Fruit fly (Drosophila melanogaster) whole organism, embryonic: ENCODE results near the gene CG43915.

Source experiments
- Asciz ChIP-seq: fragments of 200-800 bp; sonication (Bioruptor generic); optimal IDR thresholded peaks from 2 replicates; lab custom pipeline; 2017; ENCODE audit warnings: missing biosample characterization, mild to moderate bottlenecking, missing genetic modification characterization, missing genetic modification reagents
- B-H2 ChIP-seq: fragments of 200-800 bp; sonication (Bioruptor generic); optimal IDR thresholded peaks from 2 replicates; lab custom pipeline; 2018; ENCODE audit warnings: missing biosample characterization, mild to moderate bottlenecking, missing genetic modification characterization
- CG10274 ChIP-seq: fragments of 200-800 bp; sonication (Bioruptor generic); optimal IDR thresholded peaks from 3 replicates; lab custom pipeline; 2017; ENCODE audit warnings: missing biosample characterization, mild to moderate bottlenecking, missing genetic modification characterization
- CG10431 ChIP-seq: fragments of 200-800 bp; sonication (Bioruptor generic); optimal IDR thresholded peaks from 3 replicates; lab custom pipeline; 2018; ENCODE audit warnings: missing biosample characterization, mild to moderate bottlenecking, missing genetic modification characterization
- CG10565 ChIP-seq: fragments of 200-800 bp; sonication (Bioruptor generic); optimal IDR thresholded peaks from 3 replicates; lab custom pipeline; 2016; ENCODE audit warnings: missing biosample characterization, mild to moderate bottlenecking, missing genetic modification characterization
- CG10959 ChIP-seq: fragments of 200-800 bp; sonication (Bioruptor generic); IDR thresholded peaks from 2 replicates; pipeline ENCODE4 v1.3.6; 2022; ENCODE audit warnings: missing biosample characterization, missing genetic modification characterization
- CG11504 ChIP-seq: fragments of 200-800 bp; sonication (Bioruptor generic); optimal IDR thresholded peaks from 3 replicates; lab custom pipeline; 2019; ENCODE audit warnings: missing biosample characterization, mild to moderate bottlenecking, missing genetic modification characterization, moderate library complexity
- CG11696 ChIP-seq: fragments of 200-800 bp; sonication (Bioruptor generic); IDR thresholded peaks from 2 replicates; pipeline ENCODE4 v1.3.6; 2022; ENCODE audit warnings: missing biosample characterization, missing genetic modification characterization
- CG12769 ChIP-seq: fragments of 200-800 bp; sonication (Bioruptor generic); optimal IDR thresholded peaks from 2 replicates; lab custom pipeline; 2019; ENCODE audit warnings: missing biosample characterization, mild to moderate bottlenecking, missing genetic modification characterization, moderate library complexity
- CG13894 ChIP-seq: fragments of 200-800 bp; sonication (Bioruptor generic); optimal IDR thresholded peaks from 3 replicates; lab custom pipeline; 2018; ENCODE audit warnings: missing biosample characterization, mild to moderate bottlenecking, missing genetic modification characterization, moderate library complexity
- CG14710 ChIP-seq: fragments of 200-800 bp; sonication (Bioruptor generic); optimal IDR thresholded peaks from 3 replicates; lab custom pipeline; 2019; ENCODE audit warnings: missing biosample characterization, mild to moderate bottlenecking, missing genetic modification characterization, moderate library complexity
- CG15479 ChIP-seq: fragments of 200-800 bp; sonication (Bioruptor generic); optimal IDR thresholded peaks from 3 replicates; lab custom pipeline; 2019; ENCODE audit warnings: missing biosample characterization, mild to moderate bottlenecking, missing genetic modification characterization, moderate library complexity
- CG1603 ChIP-seq: fragments of 200-800 bp; sonication (Bioruptor generic); optimal IDR thresholded peaks from 2 replicates; lab custom pipeline; 2019; ENCODE audit warnings: missing biosample characterization, mild to moderate bottlenecking, missing genetic modification characterization, moderate library complexity
- CG17568 ChIP-seq: fragments of 200-800 bp; sonication (Bioruptor generic); optimal IDR thresholded peaks from 2 replicates; lab custom pipeline; 2018; ENCODE audit warnings: missing biosample characterization, mild to moderate bottlenecking, missing genetic modification characterization, moderate library complexity
- CG1792 ChIP-seq: fragments of 200-800 bp; sonication (Bioruptor generic); optimal IDR thresholded peaks from 2 replicates; lab custom pipeline; 2016; ENCODE audit warnings: missing biosample characterization, missing genetic modification characterization
- CG2129 ChIP-seq: fragments of 200-800 bp; sonication (Bioruptor generic); IDR thresholded peaks from 2 replicates; pipeline ENCODE4 v1.3.6; 2022; ENCODE audit warnings: missing biosample characterization, missing genetic modification characterization; ENCODE audit not compliant: partially characterized antibody
- CG4404 ChIP-seq: fragments of 200-800 bp; sonication (Bioruptor generic); IDR thresholded peaks from 2 replicates; pipeline ENCODE4 v1.3.6; 2022; ENCODE audit warnings: missing biosample characterization, missing genetic modification characterization
- CG5180 ChIP-seq: fragments of 200-800 bp; sonication (Bioruptor generic); optimal IDR thresholded peaks from 3 replicates; lab custom pipeline; 2017; ENCODE audit warnings: missing biosample characterization, missing genetic modification characterization, mild to moderate bottlenecking, moderate library complexity, missing genetic modification reagents
- CG5953 ChIP-seq: fragments of 200-800 bp; sonication (Bioruptor generic); IDR thresholded peaks from 2 replicates; pipeline ENCODE4 v1.3.6; 2022; ENCODE audit warnings: missing biosample characterization, missing genetic modification characterization
- CG7357 ChIP-seq: fragments of 200-800 bp; sonication (Bioruptor generic); IDR thresholded peaks from 3 replicates; pipeline ENCODE4 v1.3.6; 2022; ENCODE audit warnings: missing biosample characterization, missing genetic modification characterization
- CG8281 ChIP-seq: fragments of 200-800 bp; sonication (Bioruptor generic); optimal IDR thresholded peaks from 2 replicates; lab custom pipeline; 2018; ENCODE audit warnings: missing biosample characterization, mild to moderate bottlenecking, missing genetic modification characterization, moderate library complexity
- CG9727 ChIP-seq: fragments of 200-800 bp; sonication (Bioruptor generic); optimal IDR thresholded peaks from 3 replicates; lab custom pipeline; 2017; ENCODE audit warnings: missing biosample characterization, mild to moderate bottlenecking, missing genetic modification characterization
- CrebB ChIP-seq: fragments of 200-800 bp; sonication (Bioruptor generic); optimal IDR thresholded peaks from 3 replicates; lab custom pipeline; 2018; ENCODE audit warnings: missing biosample characterization, mild to moderate bottlenecking, missing genetic modification characterization
- D19A ChIP-seq: fragments of 200-800 bp; optimal IDR thresholded peaks from 3 replicates; lab custom pipeline; 2019; ENCODE audit warnings: missing biosample characterization, mild to moderate bottlenecking, missing genetic modification characterization, moderate library complexity
- Dfd ChIP-seq, 2 experiments: fragments of >200 bp; optimal IDR thresholded peaks; 2 replicates each; lab custom pipeline; 2017; ENCODE audit warnings: missing biosample characterization in 2 of 2, missing genetic modification characterization in 2 of 2
- HHEX ChIP-seq: fragments of 200-800 bp; sonication (Bioruptor generic); optimal IDR thresholded peaks from 3 replicates; lab custom pipeline; 2017; ENCODE audit warnings: missing biosample characterization, mild to moderate bottlenecking, missing genetic modification characterization, missing genetic modification reagents
- Hmr ChIP-seq: fragments of 200-800 bp; sonication (Bioruptor generic); optimal IDR thresholded peaks from 3 replicates; lab custom pipeline; 2017; ENCODE audit warnings: mild to moderate bottlenecking, missing biosample characterization, missing genetic modification reagents, missing genetic modification characterization
- Lim3 ChIP-seq: fragments of 200-800 bp; sonication (Bioruptor generic); IDR thresholded peaks from 2 replicates; pipeline ENCODE4 v1.3.6; 2022; ENCODE audit warnings: missing biosample characterization, missing genetic modification characterization
- MESR4 ChIP-seq: fragments of 200-800 bp; sonication (Bioruptor generic); optimal IDR thresholded peaks from 2 replicates; lab custom pipeline; 2018; ENCODE audit warnings: missing biosample characterization, mild to moderate bottlenecking, missing genetic modification characterization, moderate library complexity
- Mad ChIP-seq: fragments of 200-800 bp; sonication (Bioruptor generic); optimal IDR thresholded peaks from 2 replicates; lab custom pipeline; 2016; ENCODE audit warnings: missing biosample characterization, missing genetic modification characterization
- Med ChIP-seq: fragments of 200-800 bp; sonication (Bioruptor generic); peaks from one replicate; lab custom pipeline; 2016; ENCODE audit warnings: missing biosample characterization, missing genetic modification characterization, mild to moderate bottlenecking, inconsistent platforms, moderate library complexity
- Neu2 ChIP-seq: fragments of 200-800 bp; sonication (Bioruptor generic); optimal IDR thresholded peaks from 3 replicates; lab custom pipeline; 2016; ENCODE audit warnings: missing biosample characterization, missing genetic modification characterization, borderline replicate concordance
- Rx ChIP-seq: fragments of 200-800 bp; sonication (Bioruptor generic); IDR thresholded peaks from 2 replicates; pipeline ENCODE4 v1.3.6; 2022; ENCODE audit warnings: missing biosample characterization, missing genetic modification characterization
- Six4 ChIP-seq: fragments of 200-800 bp; sonication (Bioruptor generic); optimal IDR thresholded peaks from 2 replicates; lab custom pipeline; 2016; ENCODE audit warnings: missing biosample characterization, missing genetic modification characterization
- ara ChIP-seq: fragments of 200-800 bp; sonication (Bioruptor generic); IDR thresholded peaks from 2 replicates; pipeline ENCODE4 v1.3.6; 2022; ENCODE audit warnings: missing biosample characterization, missing genetic modification characterization
- br ChIP-seq: fragments of >200 bp; optimal IDR thresholded peaks from 2 replicates; lab custom pipeline; 2017
- crol ChIP-seq: fragments of 200-800 bp; sonication (Bioruptor generic); IDR thresholded peaks from 2 replicates; pipeline ENCODE4 v1.3.6; 2022; ENCODE audit warnings: missing biosample characterization, missing genetic modification characterization
- emc ChIP-seq: fragments of 200-800 bp; sonication (Bioruptor generic); optimal IDR thresholded peaks from 2 replicates; lab custom pipeline; 2016; ENCODE audit warnings: missing biosample characterization, missing genetic modification characterization
- exex ChIP-seq: fragments of 200-800 bp; sonication (Bioruptor generic); optimal IDR thresholded peaks from 4 replicates; lab custom pipeline; 2018; ENCODE audit warnings: missing biosample characterization, mild to moderate bottlenecking, missing genetic modification characterization, moderate library complexity
- fu2 ChIP-seq: fragments of 200-800 bp; sonication (Bioruptor generic); optimal IDR thresholded peaks from 2 replicates; lab custom pipeline; 2016; ENCODE audit warnings: missing biosample characterization, missing genetic modification characterization
- ham ChIP-seq: fragments of 200-800 bp; sonication (Bioruptor generic); IDR thresholded peaks from 2 replicates; pipeline ENCODE4 v1.3.6; 2022; ENCODE audit warnings: missing biosample characterization, missing genetic modification characterization
- ken ChIP-seq: fragments of 200-800 bp; sonication (Bioruptor generic); IDR thresholded peaks from 3 replicates; pipeline ENCODE4 v1.3.6; 2022; ENCODE audit warnings: missing biosample characterization, missing genetic modification characterization
- nom ChIP-seq: fragments of 200-800 bp; sonication (Bioruptor generic); optimal IDR thresholded peaks from 2 replicates; lab custom pipeline; 2017; ENCODE audit warnings: missing biosample characterization, missing genetic modification characterization, mild to moderate bottlenecking, moderate library complexity, missing genetic modification reagents
- pan ChIP-seq, 4 experiments: fragments of >200 bp in 3 of 4; fragments of 200-800 bp in 1 of 4; sonication (Bioruptor generic) in 1 of 4; optimal IDR thresholded peaks in 3 of 4; IDR thresholded peaks in 1 of 4; 2 replicates each; pipeline versions ENCODE4 v1.3.6 to Lab custom; 2017 to 2022; ENCODE audit warnings: missing biosample characterization in 2 of 4, missing genetic modification characterization in 2 of 4, mixed read lengths in 1 of 4
- psq ChIP-seq: fragments of 200-800 bp; sonication (Bioruptor generic); optimal IDR thresholded peaks from 2 replicates; lab custom pipeline; 2017; ENCODE audit warnings: missing biosample characterization, missing genetic modification characterization
- pzg ChIP-seq: fragments of 200-800 bp; sonication (Bioruptor generic); optimal IDR thresholded peaks from 3 replicates; lab custom pipeline; 2018; ENCODE audit warnings: missing biosample characterization, mild to moderate bottlenecking, missing genetic modification characterization, moderate library complexity
- schlank ChIP-seq: fragments of 200-800 bp; sonication (Bioruptor generic); optimal IDR thresholded peaks from 2 replicates; lab custom pipeline; 2018; ENCODE audit warnings: missing biosample characterization, mild to moderate bottlenecking, missing genetic modification characterization
- sug ChIP-seq: fragments of 200-800 bp; optimal IDR thresholded peaks from 2 replicates; lab custom pipeline; 2019; ENCODE audit warnings: missing biosample characterization, mild to moderate bottlenecking, missing genetic modification characterization, moderate library complexity
- tin ChIP-seq: fragments of 200-800 bp; sonication (Bioruptor generic); optimal IDR thresholded peaks from 3 replicates; lab custom pipeline; 2016; ENCODE audit warnings: missing biosample characterization, missing genetic modification characterization

The CG43915 gene

dm6 chr3L:3928943-3929785 is 43.5 kb upstream of the CG43915 start (continued):
- TF ChIP-seq Med (GFP tag; lab: Kevin White, UChicago), result peak; percentile 21
- peak; percentile 9 for TF ChIP-seq B-H2 (GFP tag; lab: Kevin White, UChicago)
- TF ChIP-seq ara (GFP tag; lab: Robert Waterston, UW), result no peak
- no peak for TF ChIP-seq Mad (GFP tag; lab: Kevin White, UChicago)
- TF ChIP-seq fu2 (GFP tag; lab: Kevin White, UChicago), result no peak
- no peak for TF ChIP-seq CG11696 (GFP tag; lab: Robert Waterston, UW)
- no peak for TF ChIP-seq CG7357 (GFP tag; lab: Robert Waterston, UW)
- peak; percentile 25 for TF ChIP-seq CG13894
- TF ChIP-seq emc (GFP tag; lab: Kevin White, UChicago), result no peak
- no peak for TF ChIP-seq Six4 (GFP tag; lab: Kevin White, UChicago)
- peak; percentile 79 for TF ChIP-seq crol (GFP tag; lab: Robert Waterston, UW)
- TF ChIP-seq HHEX (GFP tag; lab: Kevin White, UChicago), result no peak
- TF ChIP-seq pzg (GFP tag; lab: Kevin White, UChicago), result no peak
- TF ChIP-seq CG10274 (GFP tag; lab: Kevin White, UChicago), result no peak
- TF ChIP-seq Asciz, result no peak
- no peak for TF ChIP-seq CG2129
- no peak for TF ChIP-seq CG10431
- no peak for TF ChIP-seq psq (GFP tag; lab: Kevin White, UChicago)
- TF ChIP-seq CG1603 (tag; lab: Kevin White, UChicago), result no peak
- TF ChIP-seq Neu2 (GFP tag; lab: Kevin White, UChicago), result no peak
- no peak for TF ChIP-seq CG17568 (GFP tag; lab: Kevin White, UChicago)
- peak; percentile 0 for TF ChIP-seq CrebB
- no peak for TF ChIP-seq CG11504 (tag; lab: Kevin White, UChicago)
- no peak for TF ChIP-seq CG1792
- TF ChIP-seq CG12769 (tag; lab: Kevin White, UChicago), result peak; percentile 37
- 0 out of 2 replicates have a peak, but pooled peaks have one; percentile 48 for TF ChIP-seq ham
- TF ChIP-seq CG10959, result no peak
- peak; percentile 82 for TF ChIP-seq exex
- no peak for TF ChIP-seq br
- TF ChIP-seq CG15479, result no peak
- TF ChIP-seq CG8281 (tag; lab: Kevin White, UChicago), result peak; percentile 97
- no peak for TF ChIP-seq D19A (tag; lab: Kevin White, UChicago)
- TF ChIP-seq sug (tag; lab: Kevin White, UChicago), result peak; percentile 74
- TF ChIP-seq nom (GFP tag; lab: Kevin White, UChicago), result no peak
- TF ChIP-seq schlank (tag; lab: Kevin White, UChicago), result no peak
- TF ChIP-seq Hmr (GFP tag; lab: Kevin White, UChicago), result peak; percentile 9
- no peak for TF ChIP-seq pan (optimal IDR thresholded peaks at IDR 0.05; lab: Kevin White, UChicago)
- TF ChIP-seq pan (GFP tag; optimal IDR thresholded peaks at IDR 0.05 in 1 of 2, IDR thresholded peaks at IDR 0.05 in 1 of 2), result no peak
- TF ChIP-seq CG14710, result no peak
- TF ChIP-seq tin (GFP tag; lab: Kevin White, UChicago), result no peak
- TF ChIP-seq CG9727 (GFP tag; lab: Kevin White, UChicago), result no peak
- peak; percentile 72; the same call in 1 of the 2 replicates for TF ChIP-seq Lim3 (GFP tag; lab: Robert Waterston, UW)
- no peak for TF ChIP-seq CG5953 (GFP tag; lab: Robert Waterston, UW)
- TF ChIP-seq ken, result no peak
- no peak for TF ChIP-seq CG10565 (GFP tag; lab: Kevin White, UChicago)
- TF ChIP-seq CG5180 (GFP tag; lab: Kevin White, UChicago), result no peak
- no peak for TF ChIP-seq MESR4
- TF ChIP-seq Rx, result no peak
- TF ChIP-seq Dfd (GFP tag; optimal IDR thresholded peaks at IDR 0.05; lab: Kevin White, UChicago), result no peak
- TF ChIP-seq CG4404 (GFP tag; lab: Robert Waterston, UW), result no peak
